Fruit fly (Drosophila melanogaster) S2 (cell line): ENCODE data around the gene CG44174.

Experiments
- CG8478 ChIP-seq: fragments of >200 bp; optimal IDR thresholded peaks from 2 replicates; lab custom pipeline; 2018
- CTCF ChIP-seq, 2 experiments: fragments of >200 bp; optimal IDR thresholded peaks; 2 replicates each; lab custom pipeline; 2018

DNA sequence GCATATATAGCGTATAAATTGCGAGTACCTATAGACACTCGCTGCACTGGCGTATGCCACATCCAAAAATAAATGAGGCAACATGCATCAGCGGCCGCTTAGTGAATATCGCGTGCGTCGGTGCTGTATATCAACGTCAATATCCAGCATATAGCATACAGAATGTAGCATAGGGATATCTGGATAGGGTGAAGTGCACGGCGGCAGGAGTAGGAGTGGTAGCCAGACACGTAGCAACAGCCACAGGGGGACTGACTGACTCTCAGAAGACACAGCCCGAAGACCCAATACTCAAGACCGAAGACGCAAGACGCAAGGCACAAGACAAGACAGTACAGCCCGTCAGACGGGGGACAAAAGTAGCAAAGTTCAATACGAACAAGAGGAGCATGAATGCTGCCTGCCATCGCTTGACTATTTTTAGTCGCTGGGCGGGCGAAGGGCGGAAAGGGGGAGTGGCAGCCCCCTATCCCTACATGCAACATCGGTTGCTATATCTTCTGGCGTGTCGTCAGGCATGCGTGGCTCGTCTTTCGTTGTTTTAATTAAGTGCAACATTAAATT lies 19.8 kb upstream of the CG44174 start:
- TF ChIP-seq CG8478, result no peak
- no peak for TF ChIP-seq CTCF (optimal IDR thresholded peaks at IDR 0.05; lab: Kevin White, UChicago)
